Fruit fly (Drosophila melanogaster): ENCODE data around the gene CG6040.

DNA sequence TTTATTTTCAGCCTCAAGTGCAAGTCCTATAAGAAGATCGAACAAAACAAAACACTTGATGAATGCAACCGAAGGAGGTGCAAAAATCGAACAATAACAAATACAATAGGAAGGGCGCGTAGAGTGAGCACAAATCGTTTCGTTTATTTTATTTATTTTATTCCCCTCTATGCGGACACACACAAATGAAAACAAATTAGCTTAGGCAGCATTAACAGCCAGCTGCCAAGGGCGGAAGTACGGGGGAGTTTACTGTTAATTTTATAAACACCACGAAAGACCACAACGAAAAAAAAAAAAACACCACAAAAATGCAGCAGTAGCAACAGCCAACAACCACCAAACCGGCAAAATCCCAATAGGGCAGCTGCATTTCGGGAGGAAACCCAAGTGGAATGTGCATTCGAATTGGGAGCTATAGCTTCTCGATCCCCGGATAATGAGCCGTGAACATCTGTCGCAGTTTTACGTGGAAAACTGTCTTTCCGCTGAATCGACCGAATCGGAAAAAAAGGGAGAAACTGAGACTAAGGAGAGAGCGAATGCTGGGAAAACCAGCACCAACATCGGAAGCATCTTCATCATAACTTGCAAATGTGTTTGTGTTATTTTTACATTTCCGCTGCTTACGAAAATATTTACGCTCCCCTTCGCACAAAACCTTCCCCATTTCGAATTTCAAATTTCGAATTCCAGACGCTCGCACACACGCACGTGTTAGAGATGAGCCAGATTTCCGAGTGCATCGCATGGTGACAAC is 4.2 kb upstream of the CG6040 start:
- no peak for TF ChIP-seq EcR (GFP tag; optimal IDR thresholded peaks at IDR 0.05)
- TF ChIP-seq CG8478 (optimal IDR thresholded peaks at IDR 0.05): no peak
- TF ChIP-seq psq (optimal IDR thresholded peaks at IDR 0.05): no peak

Data from whole organism.